Worm (Caenorhabditis elegans): ENCODE measurements around the gene F55A4.13.
A peak's percentile ranks its signal among the peaks of the same experiment; 100 is the strongest.

Gene F55A4.13

ce11 chrX:1012385-1012866 lies 4.9 kb downstream of the F55A4.13 start (continued):
- TF ChIP-seq ceh-20 (GFP tag; IDR thresholded peaks at IDR 0.05) (no peak), ztf-11 (tag; optimal IDR thresholded peaks at IDR 0.05) (no peak), dve-1 (tag; optimal IDR thresholded peaks at IDR 0.05; ENCODE audit: insufficient read depth) (peak; percentile 66), mes-2 (tag; optimal IDR thresholded peaks at IDR 0.05; ENCODE audit: poor library complexity, severe bottlenecking) (peak; percentile 22), set-16 (GFP tag; IDR thresholded peaks at IDR 0.05) (no peak), spr-1 (tag; optimal IDR thresholded peaks at IDR 0.05) (no peak), dmd-6 (GFP tag; IDR thresholded peaks at IDR 0.05) (peak; percentile 39; the same call in 1 of the 2 replicates), ceh-62 (tag; optimal IDR thresholded peaks at IDR 0.05) (no peak), ceh-82 (tag; optimal IDR thresholded peaks at IDR 0.05) (no peak), zfp-2 (tag; optimal IDR thresholded peaks at IDR 0.05) (no peak), F44E2.7 (GFP tag; IDR thresholded peaks at IDR 0.05) (no peak), lin-38 (GFP tag; IDR thresholded peaks at IDR 0.05) (peak; percentile 38), zip-11 (GFP tag; IDR thresholded peaks at IDR 0.05) (no peak), ceh-28 (tag; optimal IDR thresholded peaks at IDR 0.05) (no peak), tra-1 (GFP tag; IDR thresholded peaks at IDR 0.05) (0 out of 2 replicates have a peak, but pooled peaks have one; percentile 32), mxl-2 (GFP tag; conservative IDR thresholded peaks at IDR 0.05) (no peak), tag-97 (GFP tag; IDR thresholded peaks at IDR 0.05) (no peak), skn-1 (tag; optimal IDR thresholded peaks at IDR 0.05) (no peak), F37D6.2 (tag; optimal IDR thresholded peaks at IDR 0.05) (no peak), mxl-3 (GFP tag; optimal IDR thresholded peaks at IDR 0.05) (no peak), mdt-29 (GFP tag; IDR thresholded peaks at IDR 0.05) (0 out of 2 replicates have a peak, but pooled peaks have one; percentile 38), attf-4 (tag; optimal IDR thresholded peaks at IDR 0.05) (no peak), vab-7 (GFP tag; IDR thresholded peaks at IDR 0.05) (no peak), hlh-11 (tag; optimal IDR thresholded peaks at IDR 0.05) (peak; percentile 27), nhr-28 (tag; optimal IDR thresholded peaks at IDR 0.05) (peak; percentile 13), nhr-25 (tag; optimal IDR thresholded peaks at IDR 0.05; ENCODE audit: borderline replicate concordance, insufficient read depth) (no peak), daf-8 (GFP tag; IDR thresholded peaks at IDR 0.05) (no peak), aha-1 (tag) (peak; percentile 40), F10B5.3 (tag; optimal IDR thresholded peaks at IDR 0.05) (no peak), lir-3 (tag; optimal IDR thresholded peaks at IDR 0.05) (no peak), snpc-4 (tag; optimal IDR thresholded peaks at IDR 0.05) (no peak), fkh-10 (GFP tag; optimal IDR thresholded peaks at IDR 0.05) (no peak), lin-15B (tag; optimal IDR thresholded peaks at IDR 0.05) (no peak), duxl-1 (tag; optimal IDR thresholded peaks at IDR 0.05; ENCODE audit: poor library complexity) (no peak), madf-9 (GFP tag; conservative IDR thresholded peaks at IDR 0.05) (no peak), F26F4.8 (GFP tag; conservative IDR thresholded peaks at IDR 0.05) (no peak), sdz-12 (GFP tag; optimal IDR thresholded peaks at IDR 0.05) (peak; percentile 70), zfp-3 (GFP tag; conservative IDR thresholded peaks at IDR 0.05) (peak; percentile 91), R02D3.7 (tag; optimal IDR thresholded peaks at IDR 0.05) (no peak), dmd-9 (GFP tag; IDR thresholded peaks at IDR 0.05) (peak; percentile 45; the same call in 1 of the 2 replicates), Y75B8A.6 (GFP tag; IDR thresholded peaks at IDR 0.05) (no peak), F49E8.2 (tag; optimal IDR thresholded peaks at IDR 0.05; ENCODE audit: borderline replicate concordance) (no peak), egl-27 (tag; optimal IDR thresholded peaks at IDR 0.05) (no peak), hmg-1.1 (GFP tag; IDR thresholded peaks at IDR 0.05) (peak; percentile 15; the same call in 1 of the 2 replicates), hif-1 (tag; optimal IDR thresholded peaks at IDR 0.05) (peak in 1 of 2 experiments; percentile 5), zip-2 (tag; optimal IDR thresholded peaks at IDR 0.05) (no peak), lsy-2 (tag; optimal IDR thresholded peaks at IDR 0.05) (no peak), ama-1 (optimal IDR thresholded peaks at IDR 0.05) (peak; percentile 65), lin-13 (GFP tag; optimal IDR thresholded peaks at IDR 0.05) (no peak), nhr-48 (tag; optimal IDR thresholded peaks at IDR 0.05) (no peak), madf-5 (GFP tag; IDR thresholded peaks at IDR 0.05) (no peak)

Measured in whole organism, L4 larva.